Fruit fly (Drosophila melanogaster): Measurements from ENCODE around the gene U4-U6-60K.

The U4-U6-60K gene

DNA sequence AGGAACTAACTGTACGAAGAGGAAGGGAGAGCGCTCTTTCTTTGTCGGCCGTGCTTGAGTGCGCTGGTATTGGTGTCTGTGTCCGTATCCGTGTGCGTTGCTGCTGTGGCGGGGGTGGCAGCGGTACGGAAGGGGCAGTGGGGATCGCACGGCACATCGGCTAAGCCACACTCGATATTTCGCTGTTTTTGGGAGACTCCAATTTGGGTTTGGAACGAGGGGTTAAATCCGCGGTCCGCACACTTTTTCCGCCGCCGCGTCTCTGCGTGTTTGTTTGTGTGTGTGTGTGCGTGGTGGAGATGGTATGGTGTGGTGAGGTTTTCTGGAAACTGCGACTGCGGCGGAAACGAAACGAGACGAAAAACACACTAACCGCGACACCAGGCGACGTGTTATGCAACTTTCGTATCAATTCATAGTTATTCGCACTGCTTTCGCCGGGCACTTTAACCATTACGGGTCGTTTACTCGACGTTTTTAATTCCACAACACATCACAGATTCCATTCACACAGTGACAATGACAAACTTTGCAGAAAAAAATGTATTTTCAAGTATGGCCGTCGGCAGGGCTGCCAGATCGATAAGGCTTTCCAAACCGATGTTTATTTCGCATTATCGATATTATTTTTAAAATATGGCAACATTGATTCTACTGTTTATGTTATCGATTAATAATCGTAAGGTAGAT is 43.6 kb upstream of the U4-U6-60K start, which contains the start of gene CycT (continued):
- peak; percentile 74 for TF ChIP-seq pfk (GFP tag; optimal IDR thresholded peaks at IDR 0.05)
- TF ChIP-seq tin (GFP tag; optimal IDR thresholded peaks at IDR 0.05): no peak
- 0 out of 3 replicates have a peak, but pooled peaks have one; percentile 7 for TF ChIP-seq so (GFP tag; IDR thresholded peaks at IDR 0.05)
- TF ChIP-seq CG5180 (GFP tag; optimal IDR thresholded peaks at IDR 0.05): no peak
- TF ChIP-seq lab (GFP tag; optimal IDR thresholded peaks at IDR 0.05): no peak
- peak; percentile 71 for TF ChIP-seq kni (GFP tag; optimal IDR thresholded peaks at IDR 0.05)
- TF ChIP-seq az2 (GFP tag; optimal IDR thresholded peaks at IDR 0.05): no peak
- peak; percentile 43 for TF ChIP-seq CG12391 (tag; optimal IDR thresholded peaks at IDR 0.05)
- TF ChIP-seq sna (GFP tag; IDR thresholded peaks at IDR 0.05; ENCODE audit: partially characterized antibody): peak; percentile 82
- peak; percentile 95 for TF ChIP-seq amos (GFP tag; IDR thresholded peaks at IDR 0.05; ENCODE audit: partially characterized antibody)
- peak; percentile 20 for TF ChIP-seq CG18619 (GFP tag; optimal IDR thresholded peaks at IDR 0.05)
- peak; percentile 36 for TF ChIP-seq tna (GFP tag; IDR thresholded peaks at IDR 0.05; ENCODE audit: partially characterized antibody)
- peak; percentile 51 for TF ChIP-seq wek (GFP tag; optimal IDR thresholded peaks at IDR 0.05)
- peak; percentile 88 for TF ChIP-seq CG7963 (GFP tag; IDR thresholded peaks at IDR 0.05; ENCODE audit: partially characterized antibody)
- peak; percentile 80 for TF ChIP-seq CG34224 (GFP tag; IDR thresholded peaks at IDR 0.05; ENCODE audit: partially characterized antibody)
- no peak for TF ChIP-seq pan (optimal IDR thresholded peaks at IDR 0.05)
- TF ChIP-seq pan (GFP tag; optimal IDR thresholded peaks at IDR 0.05 in 1 of 2, IDR thresholded peaks at IDR 0.05 in 1 of 2): peak in 1 of 2 experiments; percentile 18
- peak; percentile 27 for TF ChIP-seq Hsf (GFP tag; optimal IDR thresholded peaks at IDR 0.05)
- no peak for TF ChIP-seq CG5245 (GFP tag; optimal IDR thresholded peaks at IDR 0.05)
- TF ChIP-seq CG7987 (GFP tag; optimal IDR thresholded peaks at IDR 0.05): peak; percentile 62
- TF ChIP-seq CG12104 (GFP tag; optimal IDR thresholded peaks at IDR 0.05): peak; percentile 4
- TF ChIP-seq CG34422 (GFP tag; IDR thresholded peaks at IDR 0.05): peak; percentile 56; the same call in 2 of the 3 replicates
- peak; percentile 74 for TF ChIP-seq CG3281 (GFP tag; optimal IDR thresholded peaks at IDR 0.05)
- TF ChIP-seq hb (GFP tag; IDR thresholded peaks at IDR 0.05; ENCODE audit: partially characterized antibody): peak; percentile 76
- peak; percentile 37 for TF ChIP-seq gfzf (GFP tag; optimal IDR thresholded peaks at IDR 0.05)
- peak; percentile 47 for TF ChIP-seq nmo (GFP tag; optimal IDR thresholded peaks at IDR 0.05)
- peak; percentile 23; the same call in 1 of the 2 replicates for TF ChIP-seq Drgx (GFP tag; IDR thresholded peaks at IDR 0.05)
- peak; percentile 18 for TF ChIP-seq CG17186 (GFP tag; optimal IDR thresholded peaks at IDR 0.05)
- peak; percentile 57 for TF ChIP-seq CG8924 (tag; optimal IDR thresholded peaks at IDR 0.05)
- TF ChIP-seq Kr (GFP tag; optimal IDR thresholded peaks at IDR 0.05): no peak
- peak; percentile 98 for TF ChIP-seq MESR4 (GFP tag; optimal IDR thresholded peaks at IDR 0.05)
- no peak for TF ChIP-seq hth (optimal IDR thresholded peaks at IDR 0.05)
- peak; percentile 30 for TF ChIP-seq exex (tag; optimal IDR thresholded peaks at IDR 0.05)
- TF ChIP-seq B-H1 (GFP tag; IDR thresholded peaks at IDR 0.05): no peak
- TF ChIP-seq CG10543 (GFP tag; optimal IDR thresholded peaks at IDR 0.05): peak; percentile 81
- TF ChIP-seq oc (tag; optimal IDR thresholded peaks at IDR 0.05): no peak
- TF ChIP-seq CG8290 (GFP tag; optimal IDR thresholded peaks at IDR 0.05): peak; percentile 47
- peak; percentile 7 to 31 for TF ChIP-seq CG8290 (tag; optimal IDR thresholded peaks at IDR 0.05)
- TF ChIP-seq gcm (GFP tag; optimal IDR thresholded peaks at IDR 0.05): peak; percentile 20
- TF ChIP-seq salm (tag; optimal IDR thresholded peaks at IDR 0.05): peak; percentile 1
- TF ChIP-seq ato (GFP tag; IDR thresholded peaks at IDR 0.05; ENCODE audit: partially characterized antibody): peak; percentile 89
- TF ChIP-seq Adf1 (GFP tag; IDR thresholded peaks at IDR 0.05): peak; percentile 75
- TF ChIP-seq CG3847 (GFP tag; IDR thresholded peaks at IDR 0.05): peak; percentile 58
